Fruit fly (Drosophila melanogaster): ENCODE data around the gene Arglu1.

Arglu1 gene

dm6 chr2L:9912570-9913260 is 25.2 kb downstream of the Arglu1 start, which contains the start of the genes Etl1 and Srp54 (continued):
- no peak for TF ChIP-seq CG15479 (GFP tag; optimal IDR thresholded peaks at IDR 0.05)
- TF ChIP-seq grau (tag; optimal IDR thresholded peaks at IDR 0.05): no peak
- TF ChIP-seq trem (tag; optimal IDR thresholded peaks at IDR 0.05): peak; percentile 75
- peak; percentile 6 for TF ChIP-seq Myb (GFP tag; optimal IDR thresholded peaks at IDR 0.05)
- no peak for TF ChIP-seq cwo (GFP tag; optimal IDR thresholded peaks at IDR 0.05)
- TF ChIP-seq CG31388 (GFP tag; optimal IDR thresholded peaks at IDR 0.05): no peak
- no peak for TF ChIP-seq wor (GFP tag; IDR thresholded peaks at IDR 0.05)
- no peak for TF ChIP-seq ranshi (GFP tag; IDR thresholded peaks at IDR 0.05)
- no peak for TF ChIP-seq ATbp (GFP tag; optimal IDR thresholded peaks at IDR 0.05)
- no peak for TF ChIP-seq CG8765 (GFP tag; IDR thresholded peaks at IDR 0.05)
- TF ChIP-seq kay (GFP tag; optimal IDR thresholded peaks at IDR 0.05): no peak
- no peak for TF ChIP-seq Asciz (GFP tag; optimal IDR thresholded peaks at IDR 0.05)
- peak; percentile 62 for TF ChIP-seq CG15514 (GFP tag; optimal IDR thresholded peaks at IDR 0.05)
- no peak for TF ChIP-seq dan (GFP tag; IDR thresholded peaks at IDR 0.05)
- TF ChIP-seq CG16863 (GFP tag; optimal IDR thresholded peaks at IDR 0.05): no peak
- no peak for TF ChIP-seq onecut (GFP tag; IDR thresholded peaks at IDR 0.05)
- TF ChIP-seq Taf1 (GFP tag; IDR thresholded peaks at IDR 0.05): no peak
- no peak for TF ChIP-seq Adf1 (GFP tag; IDR thresholded peaks at IDR 0.05)
- no peak for TF ChIP-seq CG11085 (GFP tag; IDR thresholded peaks at IDR 0.05)
- TF ChIP-seq CG14050 (GFP tag; IDR thresholded peaks at IDR 0.05): no peak
- TF ChIP-seq pita (GFP tag; optimal IDR thresholded peaks at IDR 0.05): no peak
- TF ChIP-seq CG18764 (GFP tag; optimal IDR thresholded peaks at IDR 0.05): no peak
- TF ChIP-seq zen (tag; optimal IDR thresholded peaks at IDR 0.05): peak; percentile 49
- no peak for TF ChIP-seq CG13624 (GFP tag; optimal IDR thresholded peaks at IDR 0.05)
- TF ChIP-seq stc (GFP tag; IDR thresholded peaks at IDR 0.05): no peak
- no peak for TF ChIP-seq B-H2 (GFP tag; optimal IDR thresholded peaks at IDR 0.05)
- TF ChIP-seq Spps (tag; optimal IDR thresholded peaks at IDR 0.05): no peak
- no peak for TF ChIP-seq CG14441 (GFP tag; IDR thresholded peaks at IDR 0.05)
- TF ChIP-seq her (GFP tag; optimal IDR thresholded peaks at IDR 0.05): no peak
- no peak for TF ChIP-seq psq (GFP tag; optimal IDR thresholded peaks at IDR 0.05)
- no peak; the same call in 3 of the 4 replicates for TF ChIP-seq Dll (GFP tag; IDR thresholded peaks at IDR 0.05; ENCODE audit: partially characterized antibody)
- TF ChIP-seq CG12942 (GFP tag; optimal IDR thresholded peaks at IDR 0.05): no peak
- peak; percentile 27; the same call in 1 of the 3 replicates for TF ChIP-seq CG17361 (GFP tag; IDR thresholded peaks at IDR 0.05)
- peak; percentile 7 for TF ChIP-seq CG2678 (tag; optimal IDR thresholded peaks at IDR 0.05)
- no peak for TF ChIP-seq CG4360 (GFP tag; IDR thresholded peaks at IDR 0.05)
- no peak for TF ChIP-seq CG8478 (optimal IDR thresholded peaks at IDR 0.05)
- TF ChIP-seq CG11695 (GFP tag; IDR thresholded peaks at IDR 0.05): no peak
- TF ChIP-seq CG4617 (GFP tag; optimal IDR thresholded peaks at IDR 0.05; ENCODE audit: borderline replicate concordance): peak; percentile 30
- no peak for TF ChIP-seq Sox102F (GFP tag; optimal IDR thresholded peaks at IDR 0.05)
- peak; percentile 11 for TF ChIP-seq CG11504 (tag; optimal IDR thresholded peaks at IDR 0.05)
- TF ChIP-seq slou (GFP tag; optimal IDR thresholded peaks at IDR 0.05): no peak
- TF ChIP-seq MESR4 (GFP tag; optimal IDR thresholded peaks at IDR 0.05): peak; percentile 88
- TF ChIP-seq Atf3 (GFP tag; optimal IDR thresholded peaks at IDR 0.05): no peak
- TF ChIP-seq CG17802 (tag; optimal IDR thresholded peaks at IDR 0.05): no peak
- TF ChIP-seq Bteb2 (GFP tag; optimal IDR thresholded peaks at IDR 0.05): no peak
- TF ChIP-seq Lim3 (GFP tag; IDR thresholded peaks at IDR 0.05): no peak
- no peak for TF ChIP-seq sna (GFP tag; IDR thresholded peaks at IDR 0.05; ENCODE audit: partially characterized antibody)
- TF ChIP-seq CG30431 (GFP tag; optimal IDR thresholded peaks at IDR 0.05): no peak
- TF ChIP-seq HmgD (GFP tag; optimal IDR thresholded peaks at IDR 0.05): no peak
- 0 out of 2 replicates have a peak, but pooled peaks have one; percentile 26 for TF ChIP-seq Rfx (GFP tag; IDR thresholded peaks at IDR 0.05)
- no peak for TF ChIP-seq Oaz (GFP tag; IDR thresholded peaks at IDR 0.05)
